Worm (Caenorhabditis elegans) whole organism, L2 larva: ENCODE results near the gene best-20.

Experiments
- R02D3.7 ChIP-seq: fragments of 150-350 bp; optimal IDR thresholded peaks from 2 replicates; lab custom pipeline; 2014; ENCODE audit warnings: missing biosample characterization, missing genetic modification characterization
- egl-27 ChIP-seq: sonication (generic microtip); optimal IDR thresholded peaks from 3 replicates; lab custom pipeline; 2017; ENCODE audit warnings: missing biosample characterization, missing genetic modification reagents, missing genetic modification characterization
- lin-13 ChIP-seq: fragments of 150-350 bp; optimal IDR thresholded peaks from 2 replicates; lab custom pipeline; 2014; ENCODE audit warnings: missing biosample characterization, missing genetic modification reagents, missing genetic modification characterization
- mbf-1 ChIP-seq: sonication (generic microtip); optimal IDR thresholded peaks from 2 replicates; lab custom pipeline; 2017; ENCODE audit warnings: missing biosample characterization, missing genetic modification characterization
- skn-1 ChIP-seq: sonication (generic microtip); optimal IDR thresholded peaks from 2 replicates; lab custom pipeline; 2017; ENCODE audit warnings: missing biosample characterization, missing genetic modification characterization
- unc-39 ChIP-seq: fragments of 150-350 bp; optimal IDR thresholded peaks from 2 replicates; lab custom pipeline; 2014; ENCODE audit warnings: missing biosample characterization, missing genetic modification characterization
- zag-1 ChIP-seq: fragments of 150-350 bp; optimal IDR thresholded peaks from 2 replicates; lab custom pipeline; 2014; ENCODE audit warnings: missing biosample characterization, missing genetic modification characterization

- TF ChIP-seq zag-1 (no peak), mbf-1 (tag; lab: Kevin White, UChicago) (no peak), R02D3.7 (no peak), unc-39 (tag; lab: Kevin White, UChicago) (no peak), lin-13 (no peak), skn-1 (tag; lab: Kevin White, UChicago) (no peak), egl-27 (tag; lab: Kevin White, UChicago) (no peak)
These were observed 17.2 kb upstream of the best-20 start, which contains the start of gene nape-2 for ce11 chrIV:3738655-3739403.
